Worm (Caenorhabditis elegans) whole organism, early embryonic: ENCODE measurements around the gene lias-1.

Source experiments
- B0310.2 ChIP-seq: sonication (generic microtip); optimal IDR thresholded peaks from 2 replicates; lab custom pipeline; 2016; ENCODE audit warnings: mild to moderate bottlenecking, missing genetic modification characterization, missing compliant biosample characterization
- F13C5.2 ChIP-seq: sonication (generic microtip); optimal IDR thresholded peaks from 2 replicates; lab custom pipeline; 2017; ENCODE audit warnings: mild to moderate bottlenecking, missing genetic modification characterization, inconsistent platforms, missing compliant biosample characterization
- aly-1 ChIP-seq: sonication (generic microtip); optimal IDR thresholded peaks from 2 replicates; lab custom pipeline; 2016; ENCODE audit warnings: missing genetic modification characterization, missing compliant biosample characterization
- ama-1 ChIP-seq: fragments of 150-350 bp; optimal IDR thresholded peaks from 2 replicates; lab custom pipeline; 2014
- ceh-13 ChIP-seq: fragments of 200-800 bp; sonication (Bioruptor generic); optimal IDR thresholded peaks from 2 replicates; lab custom pipeline; 2018; ENCODE audit warnings: mild to moderate bottlenecking, missing genetic modification characterization, missing compliant biosample characterization
- ceh-36 ChIP-seq: sonication (generic microtip); optimal IDR thresholded peaks from 2 replicates; lab custom pipeline; 2016; ENCODE audit warnings: missing genetic modification characterization, inconsistent platforms, missing compliant biosample characterization
- ets-7 ChIP-seq: sonication (generic microtip); optimal IDR thresholded peaks from 2 replicates; lab custom pipeline; 2016; ENCODE audit warnings: missing genotype, missing genetic modification characterization, missing compliant biosample characterization
- flt-1 ChIP-seq: fragments of 200-800 bp; sonication (Bioruptor generic); IDR thresholded peaks from 2 replicates; pipeline ENCODE4 v1.3.6; 2022; ENCODE audit warnings: missing genetic modification characterization, missing compliant biosample characterization
- hmbx-1 ChIP-seq: sonication (generic microtip); optimal IDR thresholded peaks from 2 replicates; lab custom pipeline; 2016; ENCODE audit warnings: mild to moderate bottlenecking, missing genetic modification characterization, missing compliant biosample characterization
- hmg-4 ChIP-seq: fragments of 200-800 bp; sonication (Bioruptor generic); optimal IDR thresholded peaks from 2 replicates; lab custom pipeline; 2018; ENCODE audit warnings: mild to moderate bottlenecking, missing genetic modification characterization, missing compliant biosample characterization
- hnd-1 ChIP-seq: sonication (generic microtip); optimal IDR thresholded peaks from 2 replicates; lab custom pipeline; 2016; ENCODE audit warnings: missing genetic modification characterization, missing compliant biosample characterization
- pes-1 ChIP-seq: fragments of 200-800 bp; sonication (Bioruptor generic); IDR thresholded peaks from 2 replicates; pipeline ENCODE4 v1.3.6; 2022; ENCODE audit warnings: missing genetic modification reagents, missing genetic modification characterization, missing compliant biosample characterization
- scrt-1 ChIP-seq: fragments of 200-800 bp; sonication (Bioruptor generic); IDR thresholded peaks from 2 replicates; pipeline ENCODE4 v1.3.6; 2022; ENCODE audit warnings: missing genetic modification characterization, missing compliant biosample characterization
- sea-1 ChIP-seq: fragments of 200-800 bp; sonication (Bioruptor generic); conservative IDR thresholded peaks from 2 replicates; pipeline ENCODE4 v1.3.6; 2022; ENCODE audit warnings: missing genetic modification characterization, missing compliant biosample characterization
- tbx-11 ChIP-seq: fragments of 200-800 bp; sonication (Bioruptor generic); IDR thresholded peaks from 2 replicates; pipeline ENCODE4 v1.3.6; 2022; ENCODE audit warnings: missing genetic modification characterization, missing compliant biosample characterization
- tbx-37 ChIP-seq: fragments of 200-800 bp; sonication (Bioruptor generic); conservative IDR thresholded peaks from 2 replicates; pipeline ENCODE4 v1.3.6; 2022; ENCODE audit warnings: missing genetic modification reagents, missing genetic modification characterization, missing compliant biosample characterization
- tra-4 ChIP-seq: sonication (generic microtip); optimal IDR thresholded peaks from 2 replicates; lab custom pipeline; 2017; ENCODE audit warnings: missing genetic modification characterization, missing compliant biosample characterization

lias-1 gene

DNA sequence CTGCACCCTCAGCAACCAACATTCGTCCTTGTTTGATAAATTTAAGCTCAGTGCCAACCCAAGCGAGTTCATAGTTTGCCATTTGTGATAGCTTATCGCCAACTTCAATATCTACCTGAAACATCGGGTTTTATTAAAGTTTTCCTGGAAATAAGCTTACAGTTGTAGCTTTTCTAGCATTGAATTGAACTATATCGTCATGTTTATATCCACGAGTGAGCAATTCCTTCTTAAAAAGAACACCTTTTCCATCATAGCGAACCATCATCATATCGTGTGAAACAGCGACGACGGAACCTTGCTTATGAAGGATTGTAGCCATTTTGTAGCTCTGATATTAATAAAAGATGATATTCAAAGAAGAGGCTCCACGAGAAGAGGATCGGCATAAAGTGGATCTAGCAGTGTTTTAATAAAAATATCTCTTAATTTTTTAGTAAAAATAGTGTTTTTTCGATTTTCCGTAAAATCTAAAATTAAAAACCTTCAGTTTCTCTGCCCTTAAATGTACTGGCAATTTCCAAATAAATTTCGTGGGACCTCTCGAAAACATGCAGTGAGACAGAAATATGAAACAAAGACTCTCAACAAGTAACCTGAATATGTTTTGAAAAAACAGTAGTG, 2.6 kb downstream of the lias-1 start, which contains the start of gene M01F1.8:
Gene M01F1.8, minus strand, starts transcription at position 335 of the 624 bp plus-strand sequence.
- TF ChIP-seq sea-1 (GFP tag; lab: Robert Waterston, UW) (no peak), tbx-11 (GFP tag; lab: Robert Waterston, UW) (no peak), ama-1 (lab: Kevin White, UChicago) (peak; percentile 53), aly-1 (tag; lab: Kevin White, UChicago) (no peak), ets-7 (tag; lab: Kevin White, UChicago) (no peak)

- peak; percentile 80 for TF ChIP-seq hmbx-1
- TF ChIP-seq sea-1 (GFP tag; lab: Robert Waterston, UW): peak; percentile 94
- peak; percentile 88 for TF ChIP-seq F13C5.2 (tag; lab: Kevin White, UChicago)
- no peak for TF ChIP-seq ama-1 (lab: Kevin White, UChicago)
- peak; percentile 97 for TF ChIP-seq B0310.2
- peak; percentile 97 for TF ChIP-seq tra-4 (tag; lab: Kevin White, UChicago)
- peak; percentile 93 for TF ChIP-seq tbx-37 (GFP tag; lab: Robert Waterston, UW)
- peak; percentile 99 for TF ChIP-seq ets-7 (tag; lab: Kevin White, UChicago)
- TF ChIP-seq tbx-11 (GFP tag; lab: Robert Waterston, UW): peak; percentile 93
- peak; percentile 96 for TF ChIP-seq ceh-13
- TF ChIP-seq flt-1 (GFP tag; lab: Robert Waterston, UW): peak; percentile 78
- peak; percentile 97 for TF ChIP-seq pes-1
- peak; percentile 98 for TF ChIP-seq aly-1 (tag; lab: Kevin White, UChicago)
- peak; percentile 81 for TF ChIP-seq scrt-1 (GFP tag; lab: Robert Waterston, UW)
- TF ChIP-seq ceh-36 (tag; lab: Kevin White, UChicago): peak; percentile 87
- peak; percentile 97 for TF ChIP-seq hmg-4 (GFP tag; lab: Kevin White, UChicago)
- peak; percentile 94 for TF ChIP-seq hnd-1 (tag; lab: Kevin White, UChicago)
Observed at ce11 chrIII:3499850-3500249, 5.1 kb downstream of the lias-1 start.

ce11 chrIII:3498957-3499356, 5.9 kb downstream of the lias-1 start, which contains the start of gene M01F1.9:
TSS of gene M01F1.9 (minus strand) at chrIII:3499057.
- TF ChIP-seq F13C5.2 (tag; lab: Kevin White, UChicago) (no peak), hmbx-1 (no peak), hnd-1 (tag; lab: Kevin White, UChicago) (no peak), tbx-11 (GFP tag; lab: Robert Waterston, UW) (no peak), ceh-13 (no peak), ets-7 (tag; lab: Kevin White, UChicago) (no peak), hmg-4 (GFP tag; lab: Kevin White, UChicago) (no peak), tbx-37 (GFP tag; lab: Robert Waterston, UW) (no peak), B0310.2 (no peak)

DNA sequence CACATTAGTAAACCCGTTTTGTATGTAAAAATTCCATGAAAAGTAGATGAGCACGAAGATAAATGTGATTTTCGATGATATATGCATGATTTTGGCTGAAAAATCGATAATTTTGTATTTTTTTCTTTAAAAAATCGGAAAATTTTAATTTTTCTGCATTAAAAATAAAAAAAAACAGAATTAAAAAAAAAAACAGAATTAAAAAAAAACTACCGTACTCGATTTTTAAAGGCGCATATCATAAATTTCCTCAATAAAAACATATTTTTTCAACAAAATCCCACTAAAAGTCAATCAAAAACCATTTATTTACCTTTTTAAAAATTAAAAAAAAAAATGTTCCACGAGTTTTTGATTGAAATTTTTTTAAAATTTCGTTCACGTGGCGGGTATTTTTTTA, 11.8 kb downstream of the lias-1 start, which contains the start of gene gly-14:
Gene gly-14, minus strand, starts transcription at position 101 of the 400 bp plus-strand sequence.
- TF ChIP-seq ceh-13 (no peak), sea-1 (GFP tag; lab: Robert Waterston, UW) (no peak), ets-7 (tag; lab: Kevin White, UChicago) (no peak), pes-1 (no peak), flt-1 (GFP tag; lab: Robert Waterston, UW) (no peak), hnd-1 (tag; lab: Kevin White, UChicago) (no peak), B0310.2 (no peak), ama-1 (lab: Kevin White, UChicago) (no peak), tbx-11 (GFP tag; lab: Robert Waterston, UW) (no peak), scrt-1 (GFP tag; lab: Robert Waterston, UW) (no peak), F13C5.2 (tag; lab: Kevin White, UChicago) (no peak), hmg-4 (GFP tag; lab: Kevin White, UChicago) (no peak), ceh-36 (tag; lab: Kevin White, UChicago) (no peak), tra-4 (tag; lab: Kevin White, UChicago) (no peak), aly-1 (tag; lab: Kevin White, UChicago) (no peak), hmbx-1 (no peak)

DNA sequence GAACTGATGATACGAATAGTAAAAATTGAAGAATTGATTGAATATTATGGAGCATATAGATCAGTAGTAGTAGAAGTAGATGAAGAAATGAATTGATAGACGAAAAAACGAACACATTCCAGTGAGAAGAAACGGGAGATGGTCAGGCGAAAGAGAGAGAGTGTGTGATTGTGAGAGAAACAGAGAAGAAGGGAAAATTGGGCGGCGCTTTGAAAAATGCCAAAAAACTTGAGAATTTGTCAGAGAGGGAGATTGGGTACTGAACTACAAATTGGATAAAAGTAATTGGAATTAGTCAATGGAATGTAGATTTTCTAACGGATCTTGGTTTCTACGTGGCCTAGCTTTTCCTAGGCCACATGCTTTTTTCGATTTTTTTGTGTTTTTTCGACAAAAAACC, 16.7 kb downstream of the lias-1 start, which contains the start of gene C34C12.7:
Gene C34C12.7, minus strand, starts transcription at position 118 of the 400 bp plus-strand sequence.
- TF ChIP-seq tbx-37 (GFP tag; lab: Robert Waterston, UW): no peak
- no peak for TF ChIP-seq tbx-11 (GFP tag; lab: Robert Waterston, UW)
- TF ChIP-seq ceh-36 (tag; lab: Kevin White, UChicago): no peak
- TF ChIP-seq hmg-4 (GFP tag; lab: Kevin White, UChicago): no peak
- TF ChIP-seq hnd-1 (tag; lab: Kevin White, UChicago): no peak
- TF ChIP-seq flt-1 (GFP tag; lab: Robert Waterston, UW): no peak

- TF ChIP-seq sea-1 (GFP tag; lab: Robert Waterston, UW): no peak
- TF ChIP-seq ceh-36 (tag; lab: Kevin White, UChicago): no peak
- TF ChIP-seq hmbx-1: no peak
- TF ChIP-seq hnd-1 (tag; lab: Kevin White, UChicago): no peak
- no peak for TF ChIP-seq flt-1 (GFP tag; lab: Robert Waterston, UW)
- TF ChIP-seq aly-1 (tag; lab: Kevin White, UChicago): no peak
- no peak for TF ChIP-seq ama-1 (lab: Kevin White, UChicago)
- no peak for TF ChIP-seq ceh-13
- no peak for TF ChIP-seq ets-7 (tag; lab: Kevin White, UChicago)
- no peak for TF ChIP-seq tbx-11 (GFP tag; lab: Robert Waterston, UW)
- TF ChIP-seq scrt-1 (GFP tag; lab: Robert Waterston, UW): no peak
- TF ChIP-seq pes-1: no peak
- no peak for TF ChIP-seq F13C5.2 (tag; lab: Kevin White, UChicago)
- no peak for TF ChIP-seq tbx-37 (GFP tag; lab: Robert Waterston, UW)
- TF ChIP-seq tra-4 (tag; lab: Kevin White, UChicago): no peak
- TF ChIP-seq hmg-4 (GFP tag; lab: Kevin White, UChicago): no peak
- TF ChIP-seq B0310.2: no peak
Observed at ce11 chrIII:3487133-3487532, 17.8 kb downstream of the lias-1 start.

- TF ChIP-seq sea-1 (GFP tag; lab: Robert Waterston, UW) (no peak), hnd-1 (tag; lab: Kevin White, UChicago) (no peak), ceh-36 (tag; lab: Kevin White, UChicago) (no peak), hmbx-1 (no peak), ceh-13 (no peak), scrt-1 (GFP tag; lab: Robert Waterston, UW) (no peak), tbx-37 (GFP tag; lab: Robert Waterston, UW) (no peak), F13C5.2 (tag; lab: Kevin White, UChicago) (no peak), tra-4 (tag; lab: Kevin White, UChicago) (no peak), flt-1 (GFP tag; lab: Robert Waterston, UW) (no peak), aly-1 (tag; lab: Kevin White, UChicago) (no peak), hmg-4 (GFP tag; lab: Kevin White, UChicago) (no peak)
Observed at ce11 chrIII:3486055-3486454, 18.8 kb downstream of the lias-1 start.
